Fruit fly (Drosophila melanogaster) whole organism, embryonic: ENCODE results near the gene CG2321.

Experiments used
- Adf1 ChIP-seq: fragments of 200-800 bp; sonication (Bioruptor generic); IDR thresholded peaks from 2 replicates; pipeline ENCODE4 v1.3.6; 2022; ENCODE audit warnings: missing biosample characterization, missing genetic modification characterization
- B-H1 ChIP-seq: fragments of 200-800 bp; sonication (Bioruptor generic); IDR thresholded peaks from 3 replicates; pipeline ENCODE4 v1.3.6; 2022; ENCODE audit warnings: missing biosample characterization, missing genetic modification characterization
- CG10462 ChIP-seq: fragments of 200-800 bp; sonication (Bioruptor generic); optimal IDR thresholded peaks from 2 replicates; lab custom pipeline; 2016; ENCODE audit warnings: missing biosample characterization, missing genetic modification characterization
- CG10654 ChIP-seq: fragments of 200-800 bp; sonication (Bioruptor generic); optimal IDR thresholded peaks from 2 replicates; lab custom pipeline; 2016; ENCODE audit warnings: missing biosample characterization, missing genetic modification characterization
- CG12299 ChIP-seq: fragments of 200-800 bp; sonication (Bioruptor generic); optimal IDR thresholded peaks from 2 replicates; lab custom pipeline; 2018; ENCODE audit warnings: missing biosample characterization, mild to moderate bottlenecking, missing genetic modification characterization
- CG12391 ChIP-seq: fragments of 200-800 bp; sonication (Bioruptor generic); optimal IDR thresholded peaks from 3 replicates; lab custom pipeline; 2018; ENCODE audit warnings: missing biosample characterization, mild to moderate bottlenecking, missing genetic modification characterization, moderate library complexity
- CG1602 ChIP-seq: fragments of 200-800 bp; sonication (Bioruptor generic); optimal IDR thresholded peaks from 3 replicates; lab custom pipeline; 2016; ENCODE audit warnings: missing biosample characterization, missing genetic modification characterization
- CG2120 ChIP-seq: fragments of 200-800 bp; sonication (Bioruptor generic); optimal IDR thresholded peaks from 3 replicates; lab custom pipeline; 2016; ENCODE audit warnings: missing biosample characterization, missing genetic modification characterization
- CG32532 ChIP-seq: fragments of 200-800 bp; sonication (Bioruptor generic); IDR thresholded peaks from 2 replicates; pipeline ENCODE4 v1.3.6; 2022; ENCODE audit warnings: missing biosample characterization, missing genetic modification characterization
- CG4707 ChIP-seq: fragments of 200-800 bp; sonication (Bioruptor generic); optimal IDR thresholded peaks from 2 replicates; lab custom pipeline; 2018; ENCODE audit warnings: missing biosample characterization, mild to moderate bottlenecking, missing genetic modification characterization, moderate library complexity
- CG6175 ChIP-seq: fragments of 200-800 bp; sonication (Bioruptor generic); IDR thresholded peaks from 3 replicates; pipeline ENCODE4 v1.3.6; 2022; ENCODE audit warnings: missing biosample characterization, missing genetic modification characterization
- CG7839 ChIP-seq: fragments of 200-800 bp; sonication (Bioruptor generic); optimal IDR thresholded peaks from 3 replicates; lab custom pipeline; 2018; ENCODE audit warnings: missing biosample characterization, mild to moderate bottlenecking, missing genetic modification characterization, moderate library complexity
- CG7928 ChIP-seq: fragments of 200-800 bp; sonication (Bioruptor generic); optimal IDR thresholded peaks from 2 replicates; lab custom pipeline; 2017; ENCODE audit warnings: missing biosample characterization, mild to moderate bottlenecking, missing genetic modification characterization
- CG8089 ChIP-seq: fragments of 200-800 bp; sonication (Bioruptor generic); optimal IDR thresholded peaks from 3 replicates; lab custom pipeline; 2016; ENCODE audit warnings: missing biosample characterization, missing genetic modification characterization
- CG8478 ChIP-seq: fragments of >200 bp; optimal IDR thresholded peaks from 2 replicates; lab custom pipeline; 2018
- CkIIα-i1 ChIP-seq: fragments of 200-800 bp; sonication (Bioruptor generic); IDR thresholded peaks from 2 replicates; pipeline ENCODE4 v1.3.6; 2022; ENCODE audit warnings: missing biosample characterization, missing genetic modification characterization
- D19B ChIP-seq: fragments of 200-800 bp; sonication (Bioruptor generic); optimal IDR thresholded peaks from 2 replicates; lab custom pipeline; 2017; ENCODE audit warnings: missing biosample characterization, mild to moderate bottlenecking, missing genetic modification characterization
- Dbx ChIP-seq: fragments of 200-800 bp; sonication (Bioruptor generic); IDR thresholded peaks from 3 replicates; pipeline ENCODE4 v1.3.6; 2022; ENCODE audit warnings: missing biosample characterization, missing genetic modification characterization
- Hr51 ChIP-seq, 2 experiments: fragments of 200-800 bp; sonication (Bioruptor generic); optimal IDR thresholded peaks; 2 replicates in 1 of 2; 3 replicates in 1 of 2; lab custom pipeline; 2016 to 2018; ENCODE audit warnings: missing biosample characterization in 2 of 2, missing genetic modification characterization in 2 of 2, mild to moderate bottlenecking in 1 of 2, moderate library complexity in 1 of 2
- Kr ChIP-seq: fragments of 200-800 bp; sonication (Bioruptor generic); optimal IDR thresholded peaks from 2 replicates; lab custom pipeline; 2017; ENCODE audit warnings: missing biosample characterization, mild to moderate bottlenecking, missing genetic modification characterization
- Ravus ChIP-seq: fragments of 200-800 bp; sonication (Bioruptor generic); IDR thresholded peaks from 2 replicates; pipeline ENCODE4 v1.3.6; 2022; ENCODE audit warnings: missing biosample characterization, missing genetic modification characterization
- Sin3A ChIP-seq: fragments of >200 bp; optimal IDR thresholded peaks from 2 replicates; lab custom pipeline; 2018
- Sox100B ChIP-seq: fragments of 200-800 bp; sonication (Bioruptor generic); optimal IDR thresholded peaks from 3 replicates; lab custom pipeline; 2018; ENCODE audit warnings: missing biosample characterization, mild to moderate bottlenecking, missing genetic modification characterization
- Sox102F ChIP-seq: fragments of 200-800 bp; sonication (Bioruptor generic); optimal IDR thresholded peaks from 2 replicates; lab custom pipeline; 2018; ENCODE audit warnings: missing biosample characterization, mild to moderate bottlenecking, missing genetic modification characterization, moderate library complexity
- Taf1 ChIP-seq: fragments of 200-800 bp; sonication (Bioruptor generic); IDR thresholded peaks from 2 replicates; pipeline ENCODE4 v1.3.6; 2022; ENCODE audit warnings: missing biosample characterization, missing genetic modification characterization
- Vsx1 ChIP-seq: fragments of 200-800 bp; sonication (Bioruptor generic); optimal IDR thresholded peaks from 2 replicates; lab custom pipeline; 2017; ENCODE audit warnings: missing biosample characterization, mild to moderate bottlenecking, missing genetic modification characterization, missing genetic modification reagents
- ash1 ChIP-seq: fragments of 200-800 bp; sonication (Bioruptor generic); optimal IDR thresholded peaks from 2 replicates; lab custom pipeline; 2018; ENCODE audit warnings: missing biosample characterization, mild to moderate bottlenecking, missing genetic modification characterization
- az2 ChIP-seq: fragments of 200-800 bp; sonication (Bioruptor generic); optimal IDR thresholded peaks from 3 replicates; lab custom pipeline; 2016; ENCODE audit warnings: missing biosample characterization, missing genetic modification characterization
- bab2 ChIP-seq: fragments of 200-800 bp; sonication (Bioruptor generic); optimal IDR thresholded peaks from 2 replicates; lab custom pipeline; 2016; ENCODE audit warnings: missing biosample characterization, missing genetic modification characterization
- bsh ChIP-seq, 2 experiments: fragments of 200-800 bp; sonication (Bioruptor generic); optimal IDR thresholded peaks; 2 replicates each; lab custom pipeline; 2017 to 2018; ENCODE audit warnings: mild to moderate bottlenecking in 2 of 2, missing biosample characterization in 2 of 2, missing genetic modification characterization in 2 of 2, moderate library complexity in 1 of 2
- chm ChIP-seq: fragments of 200-800 bp; sonication (Bioruptor generic); IDR thresholded peaks from 2 replicates; pipeline ENCODE4 v1.3.6; 2022; ENCODE audit warnings: missing biosample characterization, missing genetic modification characterization
- crc ChIP-seq: fragments of 200-800 bp; sonication (Bioruptor generic); optimal IDR thresholded peaks from 2 replicates; lab custom pipeline; 2016; ENCODE audit warnings: missing biosample characterization, missing genetic modification characterization
- dysf ChIP-seq: fragments of 200-800 bp; sonication (Bioruptor generic); IDR thresholded peaks from 3 replicates; pipeline ENCODE4 v1.3.6; 2022; ENCODE audit warnings: missing biosample characterization, missing genetic modification characterization
- gce ChIP-seq: fragments of 200-800 bp; sonication (Bioruptor generic); IDR thresholded peaks from 3 replicates; pipeline ENCODE4 v1.3.6; 2022; ENCODE audit warnings: missing biosample characterization, missing genetic modification characterization
- gfzf ChIP-seq: fragments of 200-800 bp; sonication (Bioruptor generic); optimal IDR thresholded peaks from 2 replicates; lab custom pipeline; 2016; ENCODE audit warnings: missing biosample characterization, mild to moderate bottlenecking, missing genetic modification characterization, moderate library complexity
- hth ChIP-seq: fragments of >200 bp; optimal IDR thresholded peaks from 2 replicates; lab custom pipeline; 2017; ENCODE audit warnings: inconsistent platforms
- ind ChIP-seq: fragments of 200-800 bp; sonication (Bioruptor generic); optimal IDR thresholded peaks from 3 replicates; lab custom pipeline; 2016; ENCODE audit warnings: missing biosample characterization, missing genetic modification characterization
- jing ChIP-seq: fragments of 200-800 bp; sonication (Bioruptor generic); optimal IDR thresholded peaks from 2 replicates; lab custom pipeline; 2018; ENCODE audit warnings: missing biosample characterization, mild to moderate bottlenecking, missing genetic modification characterization
- pita ChIP-seq: fragments of 200-800 bp; sonication (Bioruptor generic); optimal IDR thresholded peaks from 2 replicates; lab custom pipeline; 2017; ENCODE audit warnings: missing biosample characterization, mild to moderate bottlenecking, missing genetic modification characterization
- pros ChIP-seq: fragments of 200-800 bp; sonication (Bioruptor generic); optimal IDR thresholded peaks from 3 replicates; lab custom pipeline; 2019; ENCODE audit warnings: missing biosample characterization, mild to moderate bottlenecking, missing genetic modification characterization, moderate library complexity
- sc ChIP-seq, 3 experiments: fragments of >200 bp in 2 of 3; fragments of 200-800 bp in 1 of 3; sonication (Bioruptor generic) in 1 of 3; optimal IDR thresholded peaks; 2 replicates in 2 of 3; 3 replicates in 1 of 3; lab custom pipeline; 2017; ENCODE audit warnings: mild to moderate bottlenecking in 1 of 3, missing biosample characterization in 1 of 3, missing genetic modification characterization in 1 of 3, missing genetic modification reagents in 1 of 3
- sd ChIP-seq: fragments of 200-800 bp; sonication (Bioruptor generic); optimal IDR thresholded peaks from 3 replicates; lab custom pipeline; 2018; ENCODE audit warnings: missing biosample characterization, mild to moderate bottlenecking, missing genetic modification characterization, moderate library complexity
- sens-2 ChIP-seq: fragments of 200-800 bp; sonication (Bioruptor generic); IDR thresholded peaks from 2 replicates; pipeline ENCODE4 v1.3.6; 2022; ENCODE audit warnings: missing biosample characterization, missing genetic modification characterization
- sisA ChIP-seq: fragments of 200-800 bp; sonication (Bioruptor generic); IDR thresholded peaks from 2 replicates; pipeline ENCODE4 v1.3.6; 2022; ENCODE audit warnings: missing biosample characterization, missing genetic modification characterization
- slbo ChIP-seq: fragments of 200-800 bp; sonication (Bioruptor generic); IDR thresholded peaks from 2 replicates; pipeline ENCODE4 v1.3.6; 2022; ENCODE audit warnings: missing biosample characterization, missing genetic modification characterization
- slou ChIP-seq: fragments of 200-800 bp; sonication (Bioruptor generic); optimal IDR thresholded peaks from 3 replicates; lab custom pipeline; 2016; ENCODE audit warnings: missing biosample characterization, missing genetic modification characterization
- tgo ChIP-seq: fragments of 200-800 bp; sonication (Bioruptor generic); IDR thresholded peaks from 3 replicates; pipeline ENCODE4 v1.3.6; 2022; ENCODE audit warnings: missing biosample characterization, missing genetic modification characterization
- ttk ChIP-seq: fragments of 200-800 bp; sonication (Bioruptor generic); IDR thresholded peaks from 2 replicates; pipeline ENCODE4 v2.1.2; 2022; ENCODE audit warnings: missing biosample characterization, missing genetic modification characterization
- tup ChIP-seq: fragments of 200-800 bp; sonication (Bioruptor generic); optimal IDR thresholded peaks from 2 replicates; lab custom pipeline; 2016; ENCODE audit warnings: missing biosample characterization, mild to moderate bottlenecking, missing genetic modification characterization, moderate library complexity
- usp ChIP-seq: fragments of >200 bp; optimal IDR thresholded peaks from 2 replicates; lab custom pipeline; 2017; ENCODE audit warnings: missing biosample characterization, missing genetic modification characterization
- wor ChIP-seq: fragments of 200-800 bp; sonication (Bioruptor generic); IDR thresholded peaks from 2 replicates; pipeline ENCODE4 v1.3.6; 2022; ENCODE audit warnings: missing biosample characterization, missing genetic modification characterization
- zfh2 ChIP-seq: fragments of 200-800 bp; sonication (Bioruptor generic); optimal IDR thresholded peaks from 2 replicates; lab custom pipeline; 2016; ENCODE audit warnings: missing biosample characterization, missing genetic modification characterization

The CG2321 gene

DNA sequence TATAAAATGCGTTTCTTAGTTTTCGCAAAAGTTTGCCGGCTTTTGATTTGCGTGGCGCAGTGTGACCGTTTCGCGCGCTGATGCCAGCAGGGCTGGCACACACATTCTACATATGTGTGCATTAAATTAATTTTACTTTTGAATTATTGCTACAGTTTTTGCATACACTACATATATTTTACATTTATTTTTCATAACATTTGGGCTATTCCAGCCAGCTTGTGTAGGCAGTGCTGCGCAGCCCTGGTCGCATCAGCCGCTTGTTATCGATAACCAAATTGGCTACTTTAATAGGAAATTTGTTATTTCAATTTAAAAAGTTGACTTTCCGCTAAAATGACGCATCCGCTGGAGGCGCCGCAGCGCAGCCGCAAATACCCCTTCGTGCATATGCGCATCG is at the start of gene CG2321, which contains the start of gene CG2006 (continued):
- TF ChIP-seq zfh2 (peak; percentile 60), wor (GFP tag; lab: Robert Waterston, UW) (no peak), pita (GFP tag; lab: Kevin White, UChicago) (no peak), gce (GFP tag; lab: Robert Waterston, UW) (no peak), D19B (GFP tag; lab: Kevin White, UChicago) (no peak), CkIIα-i1 (GFP tag; lab: Robert Waterston, UW) (no peak), Ravus (GFP tag; lab: Robert Waterston, UW) (no peak), Vsx1 (GFP tag; lab: Kevin White, UChicago) (peak; percentile 76), bab2 (GFP tag; lab: Kevin White, UChicago) (peak; percentile 52), Sox100B (no peak), B-H1 (GFP tag; lab: Robert Waterston, UW) (peak; percentile 20; the same call in 1 of the 3 replicates), sens-2 (GFP tag; lab: Robert Waterston, UW) (0 out of 2 replicates have a peak, but pooled peaks have one; percentile 29), Sin3A (lab: Kevin White, UChicago) (peak; percentile 78), CG12299 (tag; lab: Kevin White, UChicago) (peak; percentile 41), Dbx (GFP tag; lab: Robert Waterston, UW) (peak; percentile 63; the same call in 1 of the 3 replicates), CG32532 (GFP tag; lab: Robert Waterston, UW) (peak; percentile 66), tup (no peak), usp (GFP tag; lab: Kevin White, UChicago) (no peak), crc (GFP tag; lab: Kevin White, UChicago) (no peak), sc (optimal IDR thresholded peaks at IDR 0.05; lab: Kevin White, UChicago) (no peak), sc (GFP tag; optimal IDR thresholded peaks at IDR 0.05; lab: Kevin White, UChicago) (no peak), gfzf (GFP tag; lab: Kevin White, UChicago) (peak; percentile 73), sisA (peak; percentile 62), chm (GFP tag; lab: Robert Waterston, UW) (no peak), Kr (no peak), CG8089 (GFP tag; lab: Kevin White, UChicago) (no peak), CG10462 (GFP tag; lab: Kevin White, UChicago) (no peak), pros (GFP tag; lab: Kevin White, UChicago) (no peak), CG4707 (no peak), CG7928 (GFP tag; lab: Kevin White, UChicago) (peak; percentile 99), Taf1 (GFP tag; lab: Robert Waterston, UW) (no peak), CG7839 (tag; lab: Kevin White, UChicago) (no peak), CG8478 (no peak), tgo (peak; percentile 20; the same call in 1 of the 3 replicates), sd (tag; lab: Kevin White, UChicago) (no peak), Hr51 (GFP tag; optimal IDR thresholded peaks at IDR 0.05; lab: Kevin White, UChicago) (peak in 1 of 2 experiments; percentile 15), Sox102F (GFP tag; lab: Kevin White, UChicago) (no peak), slou (GFP tag; lab: Kevin White, UChicago) (peak; percentile 60), CG1602 (GFP tag; lab: Kevin White, UChicago) (peak; percentile 20), CG10654 (GFP tag; lab: Kevin White, UChicago) (peak; percentile 30), jing (GFP tag; lab: Kevin White, UChicago) (no peak), ash1 (GFP tag; lab: Kevin White, UChicago) (no peak), bsh (GFP tag; optimal IDR thresholded peaks at IDR 0.05; lab: Kevin White, UChicago) (peak in 1 of 2 experiments; percentile 10), CG6175 (GFP tag; lab: Robert Waterston, UW) (peak; percentile 13; the same call in 1 of the 3 replicates), az2 (GFP tag; lab: Kevin White, UChicago) (peak; percentile 40), hth (lab: Kevin White, UChicago) (no peak), ind (GFP tag; lab: Kevin White, UChicago) (peak; percentile 45), Adf1 (GFP tag; lab: Robert Waterston, UW) (peak; percentile 31; the same call in 1 of the 2 replicates), CG12391 (tag; lab: Kevin White, UChicago) (peak; percentile 56), dysf (peak; percentile 73), slbo (peak; percentile 79), ttk (GFP tag; lab: Robert Waterston, UW) (no peak), CG2120 (GFP tag; lab: Kevin White, UChicago) (peak; percentile 79)
